Fruit fly (Drosophila melanogaster): Measurements from ENCODE around the gene CG42661.

dm6 chr3L:7434715-7435653, 30.3 kb upstream of the CG42661 start, which contains the start of gene Rac2:
- TF ChIP-seq psq (optimal IDR thresholded peaks at IDR 0.05) = no peak
- TF ChIP-seq Sin3A (optimal IDR thresholded peaks at IDR 0.05) = no peak
- no peak for TF ChIP-seq ttk (optimal IDR thresholded peaks at IDR 0.05)
